Worm (Caenorhabditis elegans) whole organism, young adult: Measurements from ENCODE around the gene flr-4.
A peak's percentile ranks its signal among the peaks of the same experiment; 100 is the strongest.

Experiments
- B0035.1 ChIP-seq: sonication (generic microtip); optimal IDR thresholded peaks from 2 replicates; lab custom pipeline; 2016; ENCODE audit warnings: missing genetic modification characterization, mild to moderate bottlenecking, missing compliant biosample characterization, missing genotype, missing genetic modification reagents
- B0261.1 ChIP-seq: sonication (generic microtip); optimal IDR thresholded peaks from 2 replicates; lab custom pipeline; 2016; ENCODE audit warnings: mild to moderate bottlenecking, missing genetic modification characterization, moderate library complexity, missing compliant biosample characterization
- B0336.3 ChIP-seq: fragments of 200-800 bp; sonication (Bioruptor generic); IDR thresholded peaks from 2 replicates; pipeline ENCODE4 v1.3.6; 2022; ENCODE audit warnings: missing genetic modification characterization, missing compliant biosample characterization
- C06A6.2 ChIP-seq: fragments of 200-800 bp; sonication (Bioruptor generic); conservative IDR thresholded peaks from 2 replicates; pipeline ENCODE4 v1.3.6; 2022; ENCODE audit warnings: missing genetic modification characterization, missing compliant biosample characterization
- F10E7.11 ChIP-seq: sonication (generic microtip); optimal IDR thresholded peaks from 2 replicates; lab custom pipeline; 2017; ENCODE audit warnings: mild to moderate bottlenecking, missing genetic modification characterization, moderate library complexity, missing compliant biosample characterization
- F33H1.4 ChIP-seq: fragments of 200-800 bp; sonication (Bioruptor generic); IDR thresholded peaks from 2 replicates; pipeline ENCODE4 v1.3.6; 2022; ENCODE audit warnings: missing genetic modification reagents, missing genetic modification characterization, missing compliant biosample characterization
- F55B11.4 ChIP-seq: sonication (generic microtip); optimal IDR thresholded peaks from 2 replicates; lab custom pipeline; 2016; ENCODE audit warnings: missing compliant biosample characterization, missing genetic modification characterization, borderline replicate concordance; ENCODE audit not compliant: insufficient read depth
- F57C9.4 ChIP-seq: sonication (generic microtip); optimal IDR thresholded peaks from 2 replicates; lab custom pipeline; 2017; ENCODE audit warnings: mild to moderate bottlenecking, missing genetic modification characterization, missing compliant biosample characterization
- T07F8.4 ChIP-seq: sonication (generic microtip); optimal IDR thresholded peaks from 2 replicates; lab custom pipeline; 2016; ENCODE audit warnings: mild to moderate bottlenecking, missing genetic modification characterization, moderate library complexity, missing compliant biosample characterization
- Y95B8A.8 ChIP-seq: fragments of 200-800 bp; sonication (Bioruptor generic); IDR thresholded peaks from 2 replicates; pipeline ENCODE4 v1.3.6; 2022; ENCODE audit warnings: missing genetic modification reagents, missing genetic modification characterization, missing compliant biosample characterization
- ZK185.1 ChIP-seq: sonication (generic microtip); optimal IDR thresholded peaks from 2 replicates; lab custom pipeline; 2016; ENCODE audit warnings: mild to moderate bottlenecking, missing genetic modification characterization, missing compliant biosample characterization; ENCODE audit not compliant: poor library complexity, severe bottlenecking
- atf-7 ChIP-seq: sonication (generic microtip); optimal IDR thresholded peaks from 2 replicates; lab custom pipeline; 2017; ENCODE audit warnings: mild to moderate bottlenecking, missing genetic modification characterization, missing compliant biosample characterization
- athp-1 ChIP-seq: sonication (generic microtip); optimal IDR thresholded peaks from 2 replicates; lab custom pipeline; 2017; ENCODE audit warnings: mild to moderate bottlenecking, missing genetic modification characterization, missing compliant biosample characterization
- cebp-1 ChIP-seq, 2 experiments: fragments of 200-800 bp in 1 of 2; sonication (Bioruptor generic) in 1 of 2; sonication (generic microtip) in 1 of 2; IDR thresholded peaks in 1 of 2; optimal IDR thresholded peaks in 1 of 2; 2 replicates each; pipeline versions ENCODE4 v1.3.6 to Lab custom; 2017 to 2022; ENCODE audit warnings: missing compliant biosample characterization in 2 of 2, missing genetic modification characterization in 2 of 2, mild to moderate bottlenecking in 1 of 2, missing genetic modification reagents in 1 of 2, moderate library complexity in 1 of 2
- ceh-27 ChIP-seq: fragments of 200-800 bp; sonication (Bioruptor generic); optimal IDR thresholded peaks from 2 replicates; lab custom pipeline; 2018; ENCODE audit warnings: mild to moderate bottlenecking, missing genetic modification characterization, moderate library complexity, missing compliant biosample characterization
- ceh-40 ChIP-seq: fragments of 200-800 bp; sonication (Bioruptor generic); IDR thresholded peaks from 2 replicates; pipeline ENCODE4 v1.3.6; 2022; ENCODE audit warnings: missing genetic modification characterization, missing compliant biosample characterization
- chd-7 ChIP-seq: sonication (generic microtip); optimal IDR thresholded peaks from 2 replicates; lab custom pipeline; 2016; ENCODE audit warnings: mild to moderate bottlenecking, missing genetic modification characterization, moderate library complexity, missing compliant biosample characterization
- egl-44 ChIP-seq: fragments of 200-800 bp; sonication (Bioruptor generic); IDR thresholded peaks from 2 replicates; pipeline ENCODE4 v1.3.6; 2022; ENCODE audit warnings: missing genetic modification reagents, missing genetic modification characterization, missing compliant biosample characterization
- ekl-4 ChIP-seq: fragments of 200-800 bp; sonication (Bioruptor generic); IDR thresholded peaks from 2 replicates; pipeline ENCODE4 v1.3.6; 2022; ENCODE audit warnings: missing genetic modification reagents, missing genetic modification characterization, missing compliant biosample characterization
- ets-4 ChIP-seq: fragments of 200-800 bp; sonication (Bioruptor generic); optimal IDR thresholded peaks from 2 replicates; lab custom pipeline; 2018; ENCODE audit warnings: mild to moderate bottlenecking, missing genetic modification characterization, missing compliant biosample characterization
- him-1 ChIP-seq: sonication (generic microtip); optimal IDR thresholded peaks from 2 replicates; lab custom pipeline; 2016; ENCODE audit warnings: missing genotype, missing genetic modification reagents, missing genetic modification characterization, missing compliant biosample characterization
- hmg-1.2 ChIP-seq: fragments of 200-800 bp; sonication (Bioruptor generic); IDR thresholded peaks from 2 replicates; pipeline ENCODE4 v1.3.6; 2022; ENCODE audit warnings: missing genetic modification reagents, missing genetic modification characterization, missing compliant biosample characterization
- hmg-20 ChIP-seq: fragments of 200-800 bp; sonication (Bioruptor generic); IDR thresholded peaks from 2 replicates; pipeline ENCODE4 v1.3.6; 2022; ENCODE audit warnings: missing genetic modification reagents, missing genetic modification characterization, missing compliant biosample characterization
- hrde-1 ChIP-seq: sonication (generic microtip); optimal IDR thresholded peaks from 2 replicates; lab custom pipeline; 2016; ENCODE audit warnings: missing genetic modification characterization, mild to moderate bottlenecking, missing compliant biosample characterization, moderate library complexity, missing genotype, missing genetic modification reagents, borderline replicate concordance
- let-607 ChIP-seq, 2 experiments: fragments of 200-800 bp in 1 of 2; sonication (Bioruptor generic) in 1 of 2; sonication (generic microtip) in 1 of 2; optimal IDR thresholded peaks; 2 replicates each; lab custom pipeline; 2016 to 2018; ENCODE audit warnings: mild to moderate bottlenecking in 2 of 2, missing compliant biosample characterization in 2 of 2, missing genetic modification characterization in 2 of 2, moderate library complexity in 2 of 2, missing genotype in 1 of 2
- lin-26 ChIP-seq: fragments of 200-800 bp; sonication (Bioruptor generic); IDR thresholded peaks from 2 replicates; pipeline ENCODE4 v1.3.6; 2022; ENCODE audit warnings: missing genetic modification reagents, missing genetic modification characterization, missing compliant biosample characterization
- lin-54 ChIP-seq: fragments of 200-800 bp; sonication (Bioruptor generic); optimal IDR thresholded peaks from 2 replicates; lab custom pipeline; 2018; ENCODE audit warnings: mild to moderate bottlenecking, missing genetic modification characterization, missing compliant biosample characterization
- lir-1 ChIP-seq: fragments of 200-800 bp; sonication (Bioruptor generic); conservative IDR thresholded peaks from 2 replicates; pipeline ENCODE4 v1.3.6; 2022; ENCODE audit warnings: missing genetic modification reagents, missing genetic modification characterization, missing compliant biosample characterization
- lsl-1 ChIP-seq: fragments of 200-800 bp; sonication (Bioruptor generic); optimal IDR thresholded peaks from 2 replicates; lab custom pipeline; 2018; ENCODE audit warnings: mild to moderate bottlenecking, missing genetic modification characterization, moderate library complexity, missing compliant biosample characterization
- mel-28 ChIP-seq: sonication (generic microtip); optimal IDR thresholded peaks from 2 replicates; lab custom pipeline; 2016; ENCODE audit warnings: borderline replicate concordance, mild to moderate bottlenecking, missing genetic modification characterization, missing compliant biosample characterization
- mxl-1 ChIP-seq: sonication (generic microtip); optimal IDR thresholded peaks from 2 replicates; lab custom pipeline; 2016; ENCODE audit warnings: missing genetic modification characterization, missing compliant biosample characterization
- nfya-1 ChIP-seq: sonication (generic microtip); optimal IDR thresholded peaks from 2 replicates; lab custom pipeline; 2017; ENCODE audit warnings: antibody characterized with exemption, missing compliant biosample characterization, missing genetic modification characterization, borderline replicate concordance; ENCODE audit not compliant: insufficient read depth
- nhr-80 ChIP-seq: sonication (generic microtip); optimal IDR thresholded peaks from 2 replicates; lab custom pipeline; 2016; ENCODE audit warnings: missing genetic modification characterization, missing compliant biosample characterization
- pbrm-1 ChIP-seq: fragments of 200-800 bp; sonication (Bioruptor generic); IDR thresholded peaks from 2 replicates; pipeline ENCODE4 v1.3.6; 2022; ENCODE audit warnings: missing genetic modification reagents, missing genetic modification characterization, missing compliant biosample characterization
- repo-1 ChIP-seq: sonication (generic microtip); optimal IDR thresholded peaks from 2 replicates; lab custom pipeline; 2017; ENCODE audit warnings: mild to moderate bottlenecking, missing genetic modification characterization, missing compliant biosample characterization
- rpc-1 ChIP-seq, 2 experiments: fragments of 150-350 bp in 1 of 2; sonication (generic microtip) in 1 of 2; optimal IDR thresholded peaks; 2 replicates each; lab custom pipeline; 2014 to 2018; ENCODE audit warnings: missing biosample characterization in 1 of 2, missing genetic modification characterization in 1 of 2, missing genetic modification reagents in 1 of 2, missing genotype in 1 of 2
- sdz-38 ChIP-seq: sonication (generic microtip); optimal IDR thresholded peaks from 2 replicates; lab custom pipeline; 2016; ENCODE audit warnings: missing genotype, missing genetic modification characterization, missing compliant biosample characterization
- sptf-2 ChIP-seq: fragments of 200-800 bp; sonication (Bioruptor generic); optimal IDR thresholded peaks from 2 replicates; lab custom pipeline; 2018; ENCODE audit warnings: mild to moderate bottlenecking, missing genetic modification characterization, missing compliant biosample characterization
- tbp1 ChIP-seq: fragments of 200-800 bp; sonication (Bioruptor generic); optimal IDR thresholded peaks from 2 replicates; lab custom pipeline; 2018; ENCODE audit warnings: mild to moderate bottlenecking, missing genetic modification characterization, missing compliant biosample characterization
- zfh-2 ChIP-seq: fragments of 200-800 bp; sonication (Bioruptor generic); conservative IDR thresholded peaks from 2 replicates; pipeline ENCODE4 v1.3.6; 2022; ENCODE audit warnings: missing genetic modification reagents, missing genetic modification characterization, missing compliant biosample characterization
- ztf-6 ChIP-seq: fragments of 200-800 bp; sonication (Bioruptor generic); IDR thresholded peaks from 2 replicates; pipeline ENCODE4 v1.3.6; 2022; ENCODE audit warnings: missing genetic modification reagents, missing genetic modification characterization, missing compliant biosample characterization

The flr-4 gene

ce11 chrX:15040552-15041080 is 48.6 kb upstream of the flr-4 start, which contains the start of gene C18B12.4 (continued):
- no peak for TF ChIP-seq ceh-40 (GFP tag; lab: Robert Waterston, UW)
- no peak for TF ChIP-seq T07F8.4 (tag; lab: Kevin White, UChicago)
- TF ChIP-seq F57C9.4 (tag; lab: Kevin White, UChicago): no peak
- TF ChIP-seq hmg-20 (GFP tag; lab: Robert Waterston, UW): no peak
- TF ChIP-seq hmg-1.2 (GFP tag; lab: Robert Waterston, UW): peak; percentile 63
- peak; percentile 6 for TF ChIP-seq B0261.1 (tag; lab: Kevin White, UChicago)
- peak; percentile 98 for TF ChIP-seq zfh-2 (GFP tag; lab: Robert Waterston, UW)
- peak; percentile 21 for TF ChIP-seq ets-4 (GFP tag; lab: Kevin White, UChicago)
- peak; percentile 64 for TF ChIP-seq ZK185.1 (tag; lab: Kevin White, UChicago)
- TF ChIP-seq him-1 (tag; lab: Kevin White, UChicago): no peak
- TF ChIP-seq F33H1.4 (GFP tag; lab: Robert Waterston, UW): no peak
- peak; percentile 89 for TF ChIP-seq B0336.3 (GFP tag; lab: Robert Waterston, UW)
- peak; percentile 87 for TF ChIP-seq chd-7 (tag; lab: Kevin White, UChicago)
- TF ChIP-seq sptf-2 (GFP tag; lab: Kevin White, UChicago): no peak
- no peak for TF ChIP-seq nfya-1 (tag; lab: Kevin White, UChicago)
- TF ChIP-seq F10E7.11 (tag; lab: Kevin White, UChicago): no peak
- peak; percentile 36 for TF ChIP-seq repo-1 (tag; lab: Kevin White, UChicago)
- no peak for TF ChIP-seq athp-1 (tag; lab: Kevin White, UChicago)
- TF ChIP-seq lsl-1 (GFP tag; lab: Kevin White, UChicago): no peak
- 0 out of 2 replicates have a peak, but pooled peaks have one; percentile 30 for TF ChIP-seq Y95B8A.8 (GFP tag; lab: Robert Waterston, UW)
- TF ChIP-seq C06A6.2 (GFP tag; lab: Robert Waterston, UW): peak; percentile 55; the same call in 1 of the 2 replicates
- TF ChIP-seq mxl-1 (tag; lab: Kevin White, UChicago): no peak
- TF ChIP-seq ceh-27 (GFP tag; lab: Kevin White, UChicago): peak; percentile 94
- peak; percentile 77; the same call in 1 of the 2 replicates for TF ChIP-seq egl-44 (GFP tag; lab: Robert Waterston, UW)

DNA sequence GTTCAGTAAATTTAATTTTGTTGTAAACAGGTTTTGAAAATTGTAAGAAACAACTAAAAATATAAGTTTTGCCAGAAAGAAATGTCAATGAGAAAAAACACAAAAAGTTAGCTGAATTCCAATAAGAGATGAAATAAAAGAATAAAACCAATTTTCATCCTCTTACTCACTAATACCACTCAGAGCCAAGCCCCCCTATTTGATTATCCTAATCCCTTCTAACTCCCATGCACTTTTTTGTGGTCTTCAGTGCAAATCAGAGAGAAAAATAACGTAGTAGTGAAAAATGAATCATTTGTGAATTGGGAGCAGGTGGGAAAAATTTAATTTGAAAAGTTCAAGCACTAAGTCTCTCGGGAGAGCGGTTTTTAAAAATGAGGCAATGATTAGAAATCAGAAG is 47.9 kb upstream of the flr-4 start:
- TF ChIP-seq pbrm-1 (GFP tag; lab: Robert Waterston, UW): no peak
- no peak for TF ChIP-seq lir-1 (GFP tag; lab: Robert Waterston, UW)
- TF ChIP-seq B0035.1: no peak
- no peak for TF ChIP-seq F55B11.4
- TF ChIP-seq let-607 (tag; optimal IDR thresholded peaks at IDR 0.05; lab: Kevin White, UChicago): no peak
- TF ChIP-seq lin-26 (GFP tag; lab: Robert Waterston, UW): no peak
- TF ChIP-seq ztf-6 (GFP tag; lab: Robert Waterston, UW): no peak
- TF ChIP-seq lin-54: no peak
- TF ChIP-seq tbp1 (GFP tag; lab: Kevin White, UChicago): no peak
- no peak for TF ChIP-seq sdz-38 (tag; lab: Kevin White, UChicago)
- no peak for TF ChIP-seq egl-44 (GFP tag; lab: Robert Waterston, UW)
- no peak for TF ChIP-seq mel-28 (tag; lab: Kevin White, UChicago)
- TF ChIP-seq F57C9.4 (tag; lab: Kevin White, UChicago): no peak
- no peak for TF ChIP-seq rpc-1 (optimal IDR thresholded peaks at IDR 0.05; lab: Kevin White, UChicago)
- no peak for TF ChIP-seq rpc-1 (tag; optimal IDR thresholded peaks at IDR 0.05; lab: Kevin White, UChicago)
- no peak for TF ChIP-seq ekl-4 (GFP tag; lab: Robert Waterston, UW)
- no peak for TF ChIP-seq hrde-1 (tag; lab: Kevin White, UChicago)
- TF ChIP-seq cebp-1 (GFP tag; IDR thresholded peaks at IDR 0.05; lab: Robert Waterston, UW): no peak
- TF ChIP-seq cebp-1 (tag; optimal IDR thresholded peaks at IDR 0.05; lab: Kevin White, UChicago): no peak
- TF ChIP-seq nhr-80 (tag; lab: Kevin White, UChicago): no peak
- TF ChIP-seq atf-7 (tag; lab: Kevin White, UChicago): no peak
